Worm (Caenorhabditis elegans) whole organism, L1 larva: ENCODE measurements around the gene ZK1127.12.

Experiments
- C04F5.9 ChIP-seq: sonication (generic microtip); optimal IDR thresholded peaks from 2 replicates; lab custom pipeline; 2016; ENCODE audit warnings: missing genetic modification characterization, missing compliant biosample characterization
- C34B4.2 ChIP-seq: sonication (generic microtip); optimal IDR thresholded peaks from 2 replicates; lab custom pipeline; 2017; ENCODE audit warnings: mild to moderate bottlenecking, missing genetic modification characterization, missing compliant biosample characterization
- ceh-63 ChIP-seq: fragments of 200-800 bp; sonication (Bioruptor generic); optimal IDR thresholded peaks from 2 replicates; lab custom pipeline; 2018; ENCODE audit warnings: mild to moderate bottlenecking, missing genetic modification characterization, missing compliant biosample characterization
- dsc-1 ChIP-seq: sonication (generic microtip); optimal IDR thresholded peaks from 2 replicates; lab custom pipeline; 2016; ENCODE audit warnings: mild to moderate bottlenecking, missing genetic modification characterization, missing compliant biosample characterization
- efl-3 ChIP-seq: fragments of 200-800 bp; sonication (Bioruptor generic); optimal IDR thresholded peaks from 2 replicates; lab custom pipeline; 2018; ENCODE audit warnings: mild to moderate bottlenecking, missing genetic modification characterization, missing compliant biosample characterization
- egl-13 ChIP-seq: sonication (generic microtip); optimal IDR thresholded peaks from 2 replicates; lab custom pipeline; 2016; ENCODE audit warnings: missing genotype, missing genetic modification reagents, missing genetic modification characterization, missing compliant biosample characterization
- egl-27 ChIP-seq, 2 experiments: fragments of 150-350 bp in 1 of 2; sonication (generic microtip); optimal IDR thresholded peaks; 3 replicates each; lab custom pipeline; 2017 to 2018; ENCODE audit warnings: missing biosample characterization in 2 of 2, missing genetic modification characterization in 2 of 2, missing genetic modification reagents in 2 of 2
- elt-2 ChIP-seq: sonication (generic microtip); optimal IDR thresholded peaks from 2 replicates; lab custom pipeline; 2016; ENCODE audit warnings: missing genetic modification characterization, mild to moderate bottlenecking, inconsistent platforms, missing compliant biosample characterization, missing genetic modification reagents
- fkh-4 ChIP-seq: sonication (generic microtip); optimal IDR thresholded peaks from 2 replicates; lab custom pipeline; 2016; ENCODE audit warnings: missing compliant biosample characterization, missing genetic modification characterization, borderline replicate concordance
- fos-1 ChIP-seq: fragments of 150-350 bp; optimal IDR thresholded peaks from 2 replicates; lab custom pipeline; 2014; ENCODE audit warnings: missing biosample characterization, missing genetic modification characterization
- grh-1 ChIP-seq: fragments of 200-800 bp; sonication (Bioruptor generic); IDR thresholded peaks from 2 replicates; pipeline ENCODE4 v1.3.6; 2022; ENCODE audit warnings: missing genetic modification reagents, missing genetic modification characterization, missing compliant biosample characterization
- hlh-17 ChIP-seq: fragments of 200-800 bp; sonication (Bioruptor generic); optimal IDR thresholded peaks from 2 replicates; lab custom pipeline; 2018; ENCODE audit warnings: missing genetic modification characterization, mild to moderate bottlenecking, missing compliant biosample characterization, moderate library complexity, borderline replicate concordance
- hlh-4 ChIP-seq: sonication (generic microtip); optimal IDR thresholded peaks from 2 replicates; lab custom pipeline; 2016; ENCODE audit warnings: mild to moderate bottlenecking, missing genetic modification characterization, missing compliant biosample characterization
- hpl-2 ChIP-seq: fragments of 150-350 bp; optimal IDR thresholded peaks from 2 replicates; lab custom pipeline; 2014; ENCODE audit warnings: missing biosample characterization, missing genetic modification reagents, missing genetic modification characterization
- isw-1 ChIP-seq: fragments of 200-800 bp; sonication (Bioruptor generic); IDR thresholded peaks from 2 replicates; pipeline ENCODE4 v1.3.6; 2022; ENCODE audit warnings: missing genetic modification characterization, missing compliant biosample characterization
- jun-1 ChIP-seq: fragments of 150-350 bp; optimal IDR thresholded peaks from 2 replicates; lab custom pipeline; 2014; ENCODE audit warnings: missing biosample characterization, missing genetic modification reagents, missing genetic modification characterization
- lin-14 ChIP-seq: fragments of 200-800 bp; sonication (Bioruptor generic); optimal IDR thresholded peaks from 2 replicates; lab custom pipeline; 2018; ENCODE audit warnings: mild to moderate bottlenecking, missing genetic modification characterization, moderate library complexity, missing compliant biosample characterization
- lin-15B ChIP-seq: fragments of 150-350 bp; sonication (generic microtip); optimal IDR thresholded peaks from 3 replicates; lab custom pipeline; 2014; ENCODE audit warnings: missing biosample characterization, missing genetic modification characterization
- lin-35 ChIP-seq, 2 experiments: fragments of 150-350 bp; optimal IDR thresholded peaks; 2 replicates each; lab custom pipeline; 2014; ENCODE audit warnings: missing biosample characterization in 2 of 2, missing genetic modification characterization in 2 of 2, missing genetic modification reagents in 2 of 2
- lin-39 ChIP-seq: fragments of 150-350 bp; optimal IDR thresholded peaks from 2 replicates; lab custom pipeline; 2014; ENCODE audit warnings: missing biosample characterization, missing genetic modification reagents, missing genetic modification characterization
- lsy-2 ChIP-seq, 2 experiments: fragments of 150-350 bp; optimal IDR thresholded peaks; 2 replicates each; lab custom pipeline; 2014; ENCODE audit warnings: missing biosample characterization in 2 of 2, missing genetic modification characterization in 2 of 2
- mef-2 ChIP-seq: fragments of 150-350 bp; optimal IDR thresholded peaks from 2 replicates; lab custom pipeline; 2014; ENCODE audit warnings: missing biosample characterization, missing genetic modification characterization
- nhr-11 ChIP-seq: fragments of 150-350 bp; optimal IDR thresholded peaks from 2 replicates; lab custom pipeline; 2014; ENCODE audit warnings: missing biosample characterization, missing genetic modification characterization
- nhr-19 ChIP-seq: fragments of 200-800 bp; sonication (Bioruptor generic); conservative IDR thresholded peaks from 2 replicates; pipeline ENCODE4 v1.3.6; 2022; ENCODE audit warnings: missing genetic modification characterization, missing compliant biosample characterization
- nhr-20 ChIP-seq: sonication (generic microtip); optimal IDR thresholded peaks from 2 replicates; lab custom pipeline; 2016; ENCODE audit warnings: mild to moderate bottlenecking, missing genetic modification characterization, missing compliant biosample characterization
- nhr-28 ChIP-seq: fragments of 150-350 bp; optimal IDR thresholded peaks from 2 replicates; lab custom pipeline; 2014; ENCODE audit warnings: missing biosample characterization, missing genetic modification characterization
- nhr-47 ChIP-seq: sonication (generic microtip); optimal IDR thresholded peaks from 2 replicates; lab custom pipeline; 2016; ENCODE audit warnings: mild to moderate bottlenecking, missing genetic modification characterization, moderate library complexity, missing compliant biosample characterization
- nhr-71 ChIP-seq: sonication (generic microtip); optimal IDR thresholded peaks from 2 replicates; lab custom pipeline; 2016; ENCODE audit warnings: mild to moderate bottlenecking, missing genetic modification characterization, moderate library complexity, missing compliant biosample characterization
- nhr-76 ChIP-seq: sonication (generic microtip); optimal IDR thresholded peaks from 2 replicates; lab custom pipeline; 2017; ENCODE audit warnings: missing biosample characterization, missing genetic modification characterization
- nhr-90 ChIP-seq: sonication (generic microtip); optimal IDR thresholded peaks from 2 replicates; lab custom pipeline; 2016; ENCODE audit warnings: mild to moderate bottlenecking, missing genetic modification characterization, missing compliant biosample characterization; ENCODE audit not compliant: poor library complexity
- pqm-1 ChIP-seq: sonication (generic microtip); optimal IDR thresholded peaks from 3 replicates; lab custom pipeline; 2017; ENCODE audit warnings: missing biosample characterization, missing genetic modification characterization
- rnt-1 ChIP-seq: sonication (generic microtip); optimal IDR thresholded peaks from 2 replicates; lab custom pipeline; 2016; ENCODE audit warnings: mild to moderate bottlenecking, missing genetic modification characterization, moderate library complexity, missing compliant biosample characterization
- skn-1 ChIP-seq: fragments of 150-350 bp; optimal IDR thresholded peaks from 2 replicates; lab custom pipeline; 2014; ENCODE audit warnings: missing biosample characterization, missing genetic modification characterization
- snpc-4 ChIP-seq: fragments of 150-350 bp; optimal IDR thresholded peaks from 2 replicates; lab custom pipeline; 2014; ENCODE audit warnings: missing biosample characterization, missing genetic modification characterization
- snu-23 ChIP-seq: sonication (generic microtip); optimal IDR thresholded peaks from 2 replicates; lab custom pipeline; 2016; ENCODE audit warnings: missing genetic modification characterization, missing compliant biosample characterization
- sox-4 ChIP-seq: sonication (generic microtip); optimal IDR thresholded peaks from 2 replicates; lab custom pipeline; 2016; ENCODE audit warnings: missing genetic modification characterization, missing compliant biosample characterization
- sptf-1 ChIP-seq: fragments of 150-350 bp; optimal IDR thresholded peaks from 2 replicates; lab custom pipeline; 2014; ENCODE audit warnings: missing biosample characterization, missing genetic modification characterization
- tlp-1 ChIP-seq: fragments of 150-350 bp; optimal IDR thresholded peaks from 2 replicates; lab custom pipeline; 2014; ENCODE audit warnings: missing biosample characterization, missing genetic modification characterization
- unc-130 ChIP-seq: fragments of 150-350 bp; optimal IDR thresholded peaks from 2 replicates; lab custom pipeline; 2017; ENCODE audit warnings: missing biosample characterization, missing genetic modification characterization, inconsistent platforms
- unc-30 ChIP-seq: sonication (generic microtip); optimal IDR thresholded peaks from 2 replicates; lab custom pipeline; 2017; ENCODE audit warnings: missing biosample characterization, missing genetic modification characterization
- unc-86 ChIP-seq: sonication (generic microtip); optimal IDR thresholded peaks from 2 replicates; lab custom pipeline; 2016; ENCODE audit warnings: missing genetic modification characterization, missing compliant biosample characterization
- vab-15 ChIP-seq: sonication (generic microtip); optimal IDR thresholded peaks from 2 replicates; lab custom pipeline; 2017; ENCODE audit warnings: missing genotype, mild to moderate bottlenecking, missing genetic modification characterization, missing compliant biosample characterization
- zag-1 ChIP-seq: fragments of 150-350 bp; optimal IDR thresholded peaks from 2 replicates; lab custom pipeline; 2014; ENCODE audit warnings: missing biosample characterization, missing genetic modification characterization
- zip-4 ChIP-seq: fragments of 200-800 bp; sonication (Bioruptor generic); optimal IDR thresholded peaks from 2 replicates; lab custom pipeline; 2018; ENCODE audit warnings: mild to moderate bottlenecking, missing genetic modification characterization, moderate library complexity, missing compliant biosample characterization

The ZK1127.12 gene

ce11 chrII:7059274-7059757 lies 7.4 kb downstream of the ZK1127.12 start (continued):
- TF ChIP-seq snpc-4 (no peak), nhr-76 (tag; lab: Kevin White, UChicago) (no peak), isw-1 (GFP tag; lab: Robert Waterston, UW) (no peak), sptf-1 (no peak), grh-1 (GFP tag; lab: Robert Waterston, UW) (peak; percentile 46), unc-86 (no peak), zip-4 (GFP tag; lab: Kevin White, UChicago) (no peak), nhr-28 (no peak), jun-1 (tag; lab: Kevin White, UChicago) (no peak), tlp-1 (no peak), lin-15B (no peak), zag-1 (tag; lab: Kevin White, UChicago) (no peak), skn-1 (tag; lab: Kevin White, UChicago) (peak; percentile 57), C04F5.9 (no peak), hlh-4 (tag; lab: Kevin White, UChicago) (no peak), pqm-1 (tag; lab: Kevin White, UChicago) (no peak), ceh-63 (GFP tag; lab: Kevin White, UChicago) (no peak), nhr-19 (GFP tag; lab: Robert Waterston, UW) (peak; percentile 48; the same call in 1 of the 2 replicates), efl-3 (GFP tag; lab: Kevin White, UChicago) (no peak), dsc-1 (tag; lab: Kevin White, UChicago) (peak; percentile 45), snu-23 (GFP tag; lab: Kevin White, UChicago) (peak; percentile 69), lin-39 (tag; lab: Kevin White, UChicago) (no peak), nhr-90 (tag; lab: Kevin White, UChicago) (peak; percentile 61), sox-4 (tag; lab: Kevin White, UChicago) (no peak), hlh-17 (GFP tag; lab: Kevin White, UChicago) (no peak), lsy-2 (tag; optimal IDR thresholded peaks at IDR 0.05; lab: Kevin White, UChicago) (peak; percentile 6 to 54), egl-27 (tag; optimal IDR thresholded peaks at IDR 0.05; lab: Kevin White, UChicago) (no peak), unc-30 (tag; lab: Kevin White, UChicago) (no peak), C34B4.2 (tag; lab: Kevin White, UChicago) (no peak), mef-2 (tag; lab: Kevin White, UChicago) (no peak), nhr-47 (tag; lab: Kevin White, UChicago) (peak; percentile 18), unc-130 (tag; lab: Kevin White, UChicago) (no peak)
- TF ChIP-seq, all 84 proteins: peak for 27

- TF ChIP-seq nhr-71 (tag; lab: Kevin White, UChicago) (peak; percentile 15), fkh-4 (tag; lab: Kevin White, UChicago) (no peak), elt-2 (peak; percentile 93), hpl-2 (GFP tag; lab: Kevin White, UChicago) (no peak), nhr-11 (tag; lab: Kevin White, UChicago) (no peak), nhr-28 (no peak), fos-1 (no peak), nhr-20 (tag; lab: Kevin White, UChicago) (peak; percentile 19), vab-15 (tag; lab: Kevin White, UChicago) (no peak), rnt-1 (tag; lab: Kevin White, UChicago) (peak; percentile 57), hlh-17 (GFP tag; lab: Kevin White, UChicago) (no peak), lin-14 (peak; percentile 32), egl-13 (tag; lab: Kevin White, UChicago) (no peak), lin-35 (GFP tag; optimal IDR thresholded peaks at IDR 0.05; lab: Kevin White, UChicago) (peak in 1 of 2 experiments; percentile 13)
Measured at ce11 chrII:7060202-7060601, 8.3 kb downstream of the ZK1127.12 start.
